Fruit fly (Drosophila melanogaster) whole organism, embryonic: Measurements from ENCODE around the gene eIF1.
A peak's percentile ranks its signal among the peaks of the same experiment; 100 is the strongest.

Experiments
- Abd-B ChIP-seq: fragments of 200-800 bp; sonication (Bioruptor generic); optimal IDR thresholded peaks from 2 replicates; lab custom pipeline; 2018; ENCODE audit warnings: missing biosample characterization, mild to moderate bottlenecking, missing genetic modification characterization, moderate library complexity
- BEAF-32 ChIP-seq: fragments of 200-800 bp; sonication (Bioruptor generic); optimal IDR thresholded peaks from 3 replicates; lab custom pipeline; 2017; ENCODE audit warnings: missing biosample characterization, missing genetic modification characterization, mild to moderate bottlenecking, moderate library complexity, missing genetic modification reagents
- BtbVII ChIP-seq: fragments of 200-800 bp; sonication (Bioruptor generic); optimal IDR thresholded peaks from 3 replicates; lab custom pipeline; 2017; ENCODE audit warnings: missing biosample characterization, mild to moderate bottlenecking, missing genetic modification characterization
- CG10959 ChIP-seq: fragments of 200-800 bp; sonication (Bioruptor generic); IDR thresholded peaks from 2 replicates; pipeline ENCODE4 v1.3.6; 2022; ENCODE audit warnings: missing biosample characterization, missing genetic modification characterization
- CG11560 ChIP-seq: fragments of 200-800 bp; sonication (Bioruptor generic); IDR thresholded peaks from 3 replicates; pipeline ENCODE4 v1.3.6; 2022; ENCODE audit warnings: missing biosample characterization, missing genetic modification characterization
- CG12155 ChIP-seq: fragments of 200-800 bp; sonication (Bioruptor generic); optimal IDR thresholded peaks from 3 replicates; lab custom pipeline; 2016; ENCODE audit warnings: missing biosample characterization, missing genetic modification characterization
- CG12236 ChIP-seq: fragments of 200-800 bp; sonication (Bioruptor generic); optimal IDR thresholded peaks from 2 replicates; lab custom pipeline; 2016; ENCODE audit warnings: missing biosample characterization, missing genetic modification characterization
- CG14014 ChIP-seq: fragments of 200-800 bp; sonication (Bioruptor generic); IDR thresholded peaks from 2 replicates; pipeline ENCODE4 v1.3.6; 2022; ENCODE audit warnings: missing biosample characterization, missing genetic modification characterization
- CG1603 ChIP-seq: fragments of 200-800 bp; sonication (Bioruptor generic); optimal IDR thresholded peaks from 2 replicates; lab custom pipeline; 2019; ENCODE audit warnings: missing biosample characterization, mild to moderate bottlenecking, missing genetic modification characterization, moderate library complexity
- CG17612 ChIP-seq: fragments of 200-800 bp; sonication (Bioruptor generic); IDR thresholded peaks from 2 replicates; pipeline ENCODE4 v1.3.6; 2022; ENCODE audit warnings: missing biosample characterization, missing genetic modification characterization
- CG18764 ChIP-seq: fragments of 200-800 bp; sonication (Bioruptor generic); optimal IDR thresholded peaks from 3 replicates; lab custom pipeline; 2016; ENCODE audit warnings: missing biosample characterization, missing genetic modification characterization
- CG2678 ChIP-seq: fragments of 200-800 bp; sonication (Bioruptor generic); optimal IDR thresholded peaks from 3 replicates; lab custom pipeline; 2019; ENCODE audit warnings: missing biosample characterization, mild to moderate bottlenecking, missing genetic modification characterization, moderate library complexity
- CG3163 ChIP-seq: fragments of 200-800 bp; sonication (Bioruptor generic); optimal IDR thresholded peaks from 3 replicates; lab custom pipeline; 2016; ENCODE audit warnings: missing biosample characterization, missing genetic modification characterization
- CG32772 ChIP-seq: fragments of 200-800 bp; sonication (Bioruptor generic); IDR thresholded peaks from 2 replicates; pipeline ENCODE4 v1.3.6; 2022; ENCODE audit warnings: missing biosample characterization, missing genetic modification characterization
- CG3726 ChIP-seq: fragments of 200-800 bp; sonication (Bioruptor generic); IDR thresholded peaks from 3 replicates; pipeline ENCODE4, ENCODE4 v1.3.6; 2022; ENCODE audit warnings: missing biosample characterization, missing genetic modification characterization
- CG3838 ChIP-seq: fragments of 200-800 bp; sonication (Bioruptor generic); optimal IDR thresholded peaks from 3 replicates; lab custom pipeline; 2016; ENCODE audit warnings: missing biosample characterization, missing genetic modification characterization
- CG4707 ChIP-seq: fragments of 200-800 bp; sonication (Bioruptor generic); optimal IDR thresholded peaks from 2 replicates; lab custom pipeline; 2018; ENCODE audit warnings: missing biosample characterization, mild to moderate bottlenecking, missing genetic modification characterization, moderate library complexity
- CG5180 ChIP-seq: fragments of 200-800 bp; sonication (Bioruptor generic); optimal IDR thresholded peaks from 3 replicates; lab custom pipeline; 2017; ENCODE audit warnings: missing biosample characterization, missing genetic modification characterization, mild to moderate bottlenecking, moderate library complexity, missing genetic modification reagents
- CG6254 ChIP-seq: fragments of 200-800 bp; sonication (Bioruptor generic); optimal IDR thresholded peaks from 3 replicates; lab custom pipeline; 2017; ENCODE audit warnings: mild to moderate bottlenecking, missing biosample characterization, missing genetic modification reagents, missing genetic modification characterization
- CG6791 ChIP-seq: fragments of 200-800 bp; sonication (Bioruptor generic); IDR thresholded peaks from 3 replicates; pipeline ENCODE4 v1.3.6; 2022; ENCODE audit warnings: missing biosample characterization, missing genetic modification characterization; ENCODE audit not compliant: partially characterized antibody
- CG6854 ChIP-seq: fragments of 200-800 bp; sonication (Bioruptor generic); optimal IDR thresholded peaks from 3 replicates; lab custom pipeline; 2017; ENCODE audit warnings: missing biosample characterization, mild to moderate bottlenecking, missing genetic modification characterization
- CG8290 ChIP-seq, 3 experiments: fragments of 200-800 bp; sonication (Bioruptor generic); optimal IDR thresholded peaks; 2 replicates each; lab custom pipeline; 2016 to 2019; ENCODE audit warnings: missing biosample characterization in 3 of 3, missing genetic modification characterization in 3 of 3, mild to moderate bottlenecking in 2 of 3, moderate library complexity in 1 of 3
- CG8944 ChIP-seq: fragments of 200-800 bp; sonication (Bioruptor generic); optimal IDR thresholded peaks from 3 replicates; lab custom pipeline; 2016; ENCODE audit warnings: missing biosample characterization, missing genetic modification characterization
- Chrac-16 ChIP-seq: fragments of 200-800 bp; sonication (Bioruptor generic); optimal IDR thresholded peaks from 3 replicates; lab custom pipeline; 2016; ENCODE audit warnings: missing biosample characterization, missing genetic modification characterization
- Dbx ChIP-seq: fragments of 200-800 bp; sonication (Bioruptor generic); IDR thresholded peaks from 3 replicates; pipeline ENCODE4 v1.3.6; 2022; ENCODE audit warnings: missing biosample characterization, missing genetic modification characterization
- Dref ChIP-seq: fragments of 200-800 bp; sonication (Bioruptor generic); IDR thresholded peaks from 2 replicates; pipeline ENCODE4 v1.3.6; 2022; ENCODE audit warnings: missing biosample characterization, missing genetic modification characterization
- Ets65A ChIP-seq: fragments of 200-800 bp; sonication (Bioruptor generic); peaks from one replicate; lab custom pipeline; 2016; ENCODE audit warnings: missing biosample characterization, missing genetic modification characterization
- HLH3B ChIP-seq: fragments of 200-800 bp; sonication (Bioruptor generic); IDR thresholded peaks from 2 replicates; pipeline ENCODE4 v1.3.6; 2022; ENCODE audit warnings: missing biosample characterization, missing genetic modification characterization
- NfI ChIP-seq: fragments of 200-800 bp; sonication (Bioruptor generic); optimal IDR thresholded peaks from 3 replicates; lab custom pipeline; 2018; ENCODE audit warnings: missing biosample characterization, mild to moderate bottlenecking, missing genetic modification characterization, moderate library complexity
- Oli ChIP-seq: fragments of 200-800 bp; sonication (Bioruptor generic); optimal IDR thresholded peaks from 2 replicates; lab custom pipeline; 2018; ENCODE audit warnings: missing biosample characterization, mild to moderate bottlenecking, missing genetic modification characterization, moderate library complexity
- Optix ChIP-seq: fragments of 200-800 bp; sonication (Bioruptor generic); IDR thresholded peaks from 3 replicates; pipeline ENCODE4 v1.3.6; 2022; ENCODE audit warnings: missing biosample characterization, missing genetic modification characterization
- Sox100B ChIP-seq: fragments of 200-800 bp; sonication (Bioruptor generic); optimal IDR thresholded peaks from 3 replicates; lab custom pipeline; 2018; ENCODE audit warnings: missing biosample characterization, mild to moderate bottlenecking, missing genetic modification characterization
- YL-1 ChIP-seq: fragments of 200-800 bp; sonication (Bioruptor generic); optimal IDR thresholded peaks from 3 replicates; lab custom pipeline; 2017; ENCODE audit warnings: missing biosample characterization, mild to moderate bottlenecking, missing genetic modification characterization
- ash1 ChIP-seq: fragments of 200-800 bp; sonication (Bioruptor generic); optimal IDR thresholded peaks from 2 replicates; lab custom pipeline; 2018; ENCODE audit warnings: missing biosample characterization, mild to moderate bottlenecking, missing genetic modification characterization
- bbx ChIP-seq: fragments of 200-800 bp; sonication (Bioruptor generic); IDR thresholded peaks from 2 replicates; pipeline ENCODE4 v1.3.6; 2022; ENCODE audit warnings: missing biosample characterization, missing genetic modification characterization; ENCODE audit not compliant: partially characterized antibody
- chif ChIP-seq, 2 experiments: fragments of 200-800 bp; sonication (Bioruptor generic); optimal IDR thresholded peaks; 3 replicates each; lab custom pipeline; 2016; ENCODE audit warnings: missing biosample characterization in 2 of 2, missing genetic modification characterization in 2 of 2
- dm ChIP-seq: fragments of 200-800 bp; sonication (Bioruptor generic); optimal IDR thresholded peaks from 3 replicates; lab custom pipeline; 2016; ENCODE audit warnings: missing biosample characterization, missing genetic modification characterization
- dmrt11E ChIP-seq: fragments of 200-800 bp; sonication (Bioruptor generic); optimal IDR thresholded peaks from 3 replicates; lab custom pipeline; 2018; ENCODE audit warnings: missing biosample characterization, mild to moderate bottlenecking, missing genetic modification characterization, moderate library complexity
- fd96Cb ChIP-seq: fragments of 200-800 bp; sonication (Bioruptor generic); optimal IDR thresholded peaks from 2 replicates; lab custom pipeline; 2018; ENCODE audit warnings: missing biosample characterization, mild to moderate bottlenecking, missing genetic modification characterization, moderate library complexity
- gfzf ChIP-seq: fragments of 200-800 bp; sonication (Bioruptor generic); optimal IDR thresholded peaks from 2 replicates; lab custom pipeline; 2016; ENCODE audit warnings: missing biosample characterization, mild to moderate bottlenecking, missing genetic modification characterization, moderate library complexity
- her ChIP-seq: fragments of 200-800 bp; sonication (Bioruptor generic); optimal IDR thresholded peaks from 2 replicates; lab custom pipeline; 2016; ENCODE audit warnings: missing biosample characterization, missing genetic modification characterization
- hth ChIP-seq: fragments of >200 bp; optimal IDR thresholded peaks from 2 replicates; lab custom pipeline; 2017; ENCODE audit warnings: inconsistent platforms
- knrl ChIP-seq: fragments of 200-800 bp; sonication (Bioruptor generic); IDR thresholded peaks from 3 replicates; pipeline ENCODE4 v1.3.6; 2022; ENCODE audit warnings: missing biosample characterization, missing genetic modification characterization; ENCODE audit not compliant: partially characterized antibody
- nmo ChIP-seq: fragments of 200-800 bp; sonication (Bioruptor generic); optimal IDR thresholded peaks from 2 replicates; lab custom pipeline; 2018; ENCODE audit warnings: missing biosample characterization, mild to moderate bottlenecking, missing genetic modification characterization, moderate library complexity
- nom ChIP-seq: fragments of 200-800 bp; sonication (Bioruptor generic); optimal IDR thresholded peaks from 2 replicates; lab custom pipeline; 2017; ENCODE audit warnings: missing biosample characterization, missing genetic modification characterization, mild to moderate bottlenecking, moderate library complexity, missing genetic modification reagents
- otp ChIP-seq: fragments of 200-800 bp; sonication (Bioruptor generic); IDR thresholded peaks from 3 replicates; pipeline ENCODE4, ENCODE4 v1.3.6; 2022; ENCODE audit warnings: missing biosample characterization, missing genetic modification characterization
- pho ChIP-seq: fragments of 200-800 bp; sonication (Bioruptor generic); optimal IDR thresholded peaks from 2 replicates; lab custom pipeline; 2016; ENCODE audit warnings: missing biosample characterization, missing genetic modification characterization
- sens-2 ChIP-seq: fragments of 200-800 bp; sonication (Bioruptor generic); IDR thresholded peaks from 2 replicates; pipeline ENCODE4 v1.3.6; 2022; ENCODE audit warnings: missing biosample characterization, missing genetic modification characterization
- unpg ChIP-seq: fragments of 200-800 bp; sonication (Bioruptor generic); optimal IDR thresholded peaks from 3 replicates; lab custom pipeline; 2018; ENCODE audit warnings: missing biosample characterization, mild to moderate bottlenecking, missing genetic modification characterization, moderate library complexity
- vvl ChIP-seq: fragments of 200-800 bp; sonication (Bioruptor generic); IDR thresholded peaks from 2 replicates; pipeline ENCODE4 v1.3.6; 2022; ENCODE audit warnings: missing biosample characterization, missing genetic modification characterization
- wor ChIP-seq: fragments of 200-800 bp; sonication (Bioruptor generic); IDR thresholded peaks from 2 replicates; pipeline ENCODE4 v1.3.6; 2022; ENCODE audit warnings: missing biosample characterization, missing genetic modification characterization

eIF1 gene

dm6 chr3L:3197464-3197863, 25.7 kb upstream of the eIF1 start, which contains the start of gene CG14966 (continued):
- TF ChIP-seq chif (GFP tag; optimal IDR thresholded peaks at IDR 0.05; lab: Kevin White, UChicago) (peak in 1 of 2 experiments; percentile 11), BtbVII (GFP tag; lab: Kevin White, UChicago) (no peak), CG2678 (tag; lab: Kevin White, UChicago) (peak; percentile 4), gfzf (GFP tag; lab: Kevin White, UChicago) (peak; percentile 42), CG3163 (GFP tag; lab: Kevin White, UChicago) (no peak), Sox100B (GFP tag; lab: Kevin White, UChicago) (no peak), otp (no peak), HLH3B (GFP tag; lab: Robert Waterston, UW) (no peak), wor (no peak), NfI (GFP tag; lab: Kevin White, UChicago) (no peak), sens-2 (GFP tag; lab: Robert Waterston, UW) (no peak), unpg (GFP tag; lab: Kevin White, UChicago) (peak; percentile 4), Optix (GFP tag; lab: Robert Waterston, UW) (no peak), hth (lab: Kevin White, UChicago) (no peak), CG14014 (GFP tag; lab: Robert Waterston, UW) (peak; percentile 57; the same call in 1 of the 2 replicates), Dbx (GFP tag; lab: Robert Waterston, UW) (peak; percentile 57; the same call in 2 of the 3 replicates), pho (GFP tag; lab: Kevin White, UChicago) (peak; percentile 29), dmrt11E (tag; lab: Kevin White, UChicago) (no peak), dm (GFP tag; lab: Kevin White, UChicago) (no peak), CG12155 (GFP tag; lab: Kevin White, UChicago) (peak; percentile 32), CG8944 (GFP tag; lab: Kevin White, UChicago) (no peak), nmo (peak; percentile 43), CG6254 (GFP tag; lab: Kevin White, UChicago) (no peak), BEAF-32 (peak; percentile 90), bbx (peak; percentile 96), CG3838 (GFP tag; lab: Kevin White, UChicago) (no peak), CG10959 (GFP tag; lab: Robert Waterston, UW) (no peak), nom (GFP tag; lab: Kevin White, UChicago) (peak; percentile 33), knrl (peak; percentile 88), Chrac-16 (GFP tag; lab: Kevin White, UChicago) (peak; percentile 4), vvl (peak; percentile 40; the same call in 1 of the 2 replicates), CG5180 (GFP tag; lab: Kevin White, UChicago) (no peak), CG6791 (peak; percentile 91), her (GFP tag; lab: Kevin White, UChicago) (no peak), Abd-B (GFP tag; lab: Kevin White, UChicago) (no peak), CG3726 (GFP tag; lab: Robert Waterston, UW) (no peak), ash1 (GFP tag; lab: Kevin White, UChicago) (no peak), CG4707 (GFP tag; lab: Kevin White, UChicago) (no peak), CG17612 (GFP tag; lab: Robert Waterston, UW) (no peak), CG18764 (GFP tag; lab: Kevin White, UChicago) (no peak), CG1603 (tag; lab: Kevin White, UChicago) (peak; percentile 66), CG8290 (GFP tag; optimal IDR thresholded peaks at IDR 0.05; lab: Kevin White, UChicago) (peak; percentile 5), CG8290 (tag; optimal IDR thresholded peaks at IDR 0.05; lab: Kevin White, UChicago) (peak in 1 of 2 experiments; percentile 71), CG12236 (GFP tag; lab: Kevin White, UChicago) (no peak), Dref (GFP tag; lab: Robert Waterston, UW) (0 out of 2 replicates have a peak, but pooled peaks have one; percentile 36), CG32772 (GFP tag; lab: Robert Waterston, UW) (no peak), fd96Cb (no peak), Oli (no peak), Ets65A (peak; percentile 27), YL-1 (GFP tag; lab: Kevin White, UChicago) (peak; percentile 79), CG6854 (GFP tag; lab: Kevin White, UChicago) (no peak), CG11560 (tag; lab: Robert Waterston, UW) (0 out of 3 replicates have a peak, but pooled peaks have one; percentile 42)
